Worm (Caenorhabditis elegans) whole organism, L4 larva: ENCODE measurements around the gene fre-1.
A peak's percentile ranks its signal among the peaks of the same experiment; 100 is the strongest.

Source experiments
- F10B5.3 ChIP-seq: sonication (generic microtip); optimal IDR thresholded peaks from 2 replicates; lab custom pipeline; 2016; ENCODE audit warnings: mild to moderate bottlenecking, missing genetic modification characterization, missing compliant biosample characterization
- F44E2.7 ChIP-seq: fragments of 200-800 bp; sonication (Bioruptor generic); IDR thresholded peaks from 2 replicates; pipeline ENCODE4 v2.1.2; 2022; ENCODE audit warnings: missing genetic modification characterization, missing compliant biosample characterization
- F49E8.2 ChIP-seq: sonication (generic microtip); optimal IDR thresholded peaks from 2 replicates; lab custom pipeline; 2016; ENCODE audit warnings: missing compliant biosample characterization, mild to moderate bottlenecking, missing genetic modification characterization, borderline replicate concordance
- T20F7.1 ChIP-seq: fragments of 200-800 bp; sonication (Bioruptor generic); optimal IDR thresholded peaks from 2 replicates; lab custom pipeline; 2018; ENCODE audit warnings: mild to moderate bottlenecking, missing genetic modification characterization, missing compliant biosample characterization
- Y105C5A.15 ChIP-seq: fragments of 200-800 bp; sonication (Bioruptor generic); IDR thresholded peaks from 2 replicates; pipeline ENCODE4 v1.3.6; 2022; ENCODE audit warnings: missing genetic modification characterization, missing compliant biosample characterization
- Y48G9A.11 ChIP-seq: fragments of 200-800 bp; sonication (Bioruptor generic); IDR thresholded peaks from 2 replicates; pipeline ENCODE4 v1.3.6; 2022; ENCODE audit warnings: missing genetic modification reagents, missing genetic modification characterization, missing compliant biosample characterization
- Y75B8A.6 ChIP-seq: fragments of 200-800 bp; sonication (Bioruptor generic); IDR thresholded peaks from 2 replicates; pipeline ENCODE4 v1.3.6; 2022; ENCODE audit warnings: missing genetic modification reagents, missing genetic modification characterization, missing compliant biosample characterization
- arid-1 ChIP-seq: fragments of 200-800 bp; sonication (Bioruptor generic); conservative IDR thresholded peaks from 2 replicates; pipeline ENCODE4 v1.3.6; 2022; ENCODE audit warnings: missing genetic modification reagents, missing genetic modification characterization, missing compliant biosample characterization
- attf-4 ChIP-seq: sonication (generic microtip); optimal IDR thresholded peaks from 3 replicates; lab custom pipeline; 2017; ENCODE audit warnings: missing biosample characterization, missing genetic modification characterization
- ceh-28 ChIP-seq: fragments of 150-350 bp; optimal IDR thresholded peaks from 2 replicates; lab custom pipeline; 2014; ENCODE audit warnings: missing biosample characterization, missing genetic modification reagents, missing genetic modification characterization
- ceh-32 ChIP-seq: sonication (generic microtip); optimal IDR thresholded peaks from 2 replicates; lab custom pipeline; 2016; ENCODE audit warnings: mild to moderate bottlenecking, missing genetic modification characterization, missing compliant biosample characterization; ENCODE audit not compliant: poor library complexity
- daf-19 ChIP-seq: fragments of 200-800 bp; sonication (Bioruptor generic); conservative IDR thresholded peaks from 2 replicates; pipeline ENCODE4 v1.3.6; 2022; ENCODE audit warnings: missing genetic modification characterization, missing compliant biosample characterization
- dmd-6 ChIP-seq: fragments of 200-800 bp; sonication (Bioruptor generic); IDR thresholded peaks from 2 replicates; pipeline ENCODE4 v1.3.6; 2022; ENCODE audit warnings: missing genetic modification reagents, missing genetic modification characterization, missing compliant biosample characterization
- dpl-1 ChIP-seq: fragments of 150-350 bp; optimal IDR thresholded peaks from 2 replicates; lab custom pipeline; 2014; ENCODE audit warnings: missing biosample characterization, missing genetic modification reagents, missing genetic modification characterization
- fos-1 ChIP-seq: fragments of 150-350 bp; optimal IDR thresholded peaks from 2 replicates; lab custom pipeline; 2014; ENCODE audit warnings: missing biosample characterization, missing genetic modification characterization
- gei-8 ChIP-seq: fragments of 200-800 bp; sonication (Bioruptor generic); optimal IDR thresholded peaks from 2 replicates; lab custom pipeline; 2018; ENCODE audit warnings: mild to moderate bottlenecking, missing genetic modification characterization, missing compliant biosample characterization
- lim-7 ChIP-seq: fragments of 200-800 bp; sonication (Bioruptor generic); IDR thresholded peaks from 2 replicates; pipeline ENCODE4 v1.3.6; 2022; ENCODE audit warnings: missing genetic modification characterization, missing compliant biosample characterization
- lin-1 ChIP-seq: fragments of 200-800 bp; sonication (Bioruptor generic); IDR thresholded peaks from 2 replicates; pipeline ENCODE4 v1.3.6; 2022; ENCODE audit warnings: missing genetic modification reagents, missing genetic modification characterization, missing compliant biosample characterization
- lin-13 ChIP-seq: fragments of 150-350 bp; optimal IDR thresholded peaks from 2 replicates; lab custom pipeline; 2014; ENCODE audit warnings: missing biosample characterization, missing genetic modification reagents, missing genetic modification characterization
- lin-38 ChIP-seq: fragments of 200-800 bp; sonication (Bioruptor generic); IDR thresholded peaks from 2 replicates; pipeline ENCODE4 v1.3.6; 2022; ENCODE audit warnings: missing genetic modification reagents, missing genetic modification characterization, missing compliant biosample characterization
- madf-9 ChIP-seq: fragments of 200-800 bp; sonication (Bioruptor generic); conservative IDR thresholded peaks from 2 replicates; pipeline ENCODE4 v1.3.6; 2022; ENCODE audit warnings: missing genetic modification reagents, missing genetic modification characterization, missing compliant biosample characterization
- mdl-1 ChIP-seq, 2 experiments: fragments of 150-350 bp in 1 of 2; sonication (generic microtip) in 1 of 2; optimal IDR thresholded peaks; 2 replicates each; lab custom pipeline; 2014 to 2017; ENCODE audit warnings: missing biosample characterization in 2 of 2, missing genetic modification characterization in 2 of 2
- mes-2 ChIP-seq: sonication (generic microtip); optimal IDR thresholded peaks from 2 replicates; lab custom pipeline; 2016; ENCODE audit warnings: missing genotype, mild to moderate bottlenecking, missing genetic modification characterization, missing compliant biosample characterization; ENCODE audit not compliant: poor library complexity, severe bottlenecking
- mxl-2 ChIP-seq: fragments of 200-800 bp; sonication (Bioruptor generic); conservative IDR thresholded peaks from 2 replicates; pipeline ENCODE4 v1.3.6; 2022; ENCODE audit warnings: missing genetic modification reagents, missing genetic modification characterization, missing compliant biosample characterization
- nhr-10 ChIP-seq: fragments of 150-350 bp; optimal IDR thresholded peaks from 2 replicates; lab custom pipeline; 2014; ENCODE audit warnings: missing biosample characterization, missing genetic modification characterization
- nhr-111 ChIP-seq: fragments of 200-800 bp; sonication (Bioruptor generic); optimal IDR thresholded peaks from 2 replicates; lab custom pipeline; 2018; ENCODE audit warnings: mild to moderate bottlenecking, missing genetic modification characterization, missing compliant biosample characterization
- nhr-237 ChIP-seq: sonication (generic microtip); optimal IDR thresholded peaks from 2 replicates; lab custom pipeline; 2017; ENCODE audit warnings: missing biosample characterization, missing genetic modification characterization
- nhr-48 ChIP-seq: sonication (generic microtip); optimal IDR thresholded peaks from 2 replicates; lab custom pipeline; 2016; ENCODE audit warnings: mild to moderate bottlenecking, missing genetic modification characterization, missing compliant biosample characterization
- nhr-6 ChIP-seq: fragments of 150-350 bp; optimal IDR thresholded peaks from 2 replicates; lab custom pipeline; 2014; ENCODE audit warnings: missing biosample characterization, missing genetic modification characterization
- nhr-76 ChIP-seq: fragments of 150-350 bp; optimal IDR thresholded peaks from 2 replicates; lab custom pipeline; 2014; ENCODE audit warnings: missing biosample characterization, missing genetic modification characterization
- nhr-77 ChIP-seq: fragments of 150-350 bp; optimal IDR thresholded peaks from 2 replicates; lab custom pipeline; 2014; ENCODE audit warnings: missing biosample characterization, missing genetic modification characterization
- pqm-1 ChIP-seq: sonication (generic microtip); optimal IDR thresholded peaks from 2 replicates; lab custom pipeline; 2017; ENCODE audit warnings: missing biosample characterization, missing genetic modification characterization
- set-16 ChIP-seq: fragments of 200-800 bp; sonication (Bioruptor generic); IDR thresholded peaks from 2 replicates; pipeline ENCODE4 v1.3.6; 2022; ENCODE audit warnings: missing genetic modification reagents, missing genetic modification characterization, missing compliant biosample characterization
- spr-3 ChIP-seq: fragments of 200-800 bp; sonication (Bioruptor generic); optimal IDR thresholded peaks from 2 replicates; lab custom pipeline; 2018; ENCODE audit warnings: mild to moderate bottlenecking, missing genetic modification characterization, missing compliant biosample characterization
- unc-130 ChIP-seq: sonication (generic microtip); optimal IDR thresholded peaks from 2 replicates; lab custom pipeline; 2016; ENCODE audit warnings: missing genetic modification reagents, missing genetic modification characterization, missing compliant biosample characterization
- zag-1 ChIP-seq: fragments of 150-350 bp; optimal IDR thresholded peaks from 2 replicates; lab custom pipeline; 2014; ENCODE audit warnings: missing biosample characterization, missing genetic modification characterization
- zip-2 ChIP-seq: fragments of 150-350 bp; optimal IDR thresholded peaks from 2 replicates; lab custom pipeline; 2014; ENCODE audit warnings: missing biosample characterization, missing genetic modification characterization
- ztf-11 ChIP-seq: fragments of 150-350 bp; optimal IDR thresholded peaks from 2 replicates; lab custom pipeline; 2014; ENCODE audit warnings: missing biosample characterization, missing genetic modification characterization

The fre-1 gene

ce11 chrV:20119770-20120169 is 32.2 kb upstream of the fre-1 start:
- TF ChIP-seq nhr-48 (tag; lab: Kevin White, UChicago) (no peak), madf-9 (GFP tag; lab: Robert Waterston, UW) (no peak), nhr-10 (no peak), mxl-2 (GFP tag; lab: Robert Waterston, UW) (no peak), zip-2 (tag; lab: Kevin White, UChicago) (no peak), spr-3 (no peak), gei-8 (GFP tag; lab: Kevin White, UChicago) (no peak), F10B5.3 (tag; lab: Kevin White, UChicago) (no peak), T20F7.1 (GFP tag; lab: Kevin White, UChicago) (no peak), nhr-76 (tag; lab: Kevin White, UChicago) (no peak), ceh-32 (tag; lab: Kevin White, UChicago) (no peak), dpl-1 (GFP tag; lab: Kevin White, UChicago) (no peak), ztf-11 (tag; lab: Kevin White, UChicago) (no peak), attf-4 (tag; lab: Kevin White, UChicago) (no peak), lin-1 (GFP tag; lab: Robert Waterston, UW) (no peak), ceh-28 (tag; lab: Kevin White, UChicago) (no peak), nhr-111 (GFP tag; lab: Kevin White, UChicago) (no peak)

ce11 chrV:20105210-20105793 is 17.8 kb upstream of the fre-1 start:
- peak; percentile 100 for TF ChIP-seq ceh-28 (tag; lab: Kevin White, UChicago)
- no peak for TF ChIP-seq lim-7 (GFP tag; lab: Robert Waterston, UW)
- TF ChIP-seq F44E2.7 (GFP tag; lab: Robert Waterston, UW) = peak; percentile 90; the same call in 1 of the 2 replicates

- TF ChIP-seq ceh-28 (tag; lab: Kevin White, UChicago) = peak; percentile 84
- no peak for TF ChIP-seq daf-19
Measured at ce11 chrV:20104417-20104816, 16.9 kb upstream of the fre-1 start.

- TF ChIP-seq nhr-6 = no peak
- peak; percentile 74 for TF ChIP-seq set-16
- TF ChIP-seq, all 104 proteins: peak for 1
Measured at ce11 chrV:20097164-20097563, 9.6 kb upstream of the fre-1 start.

- TF ChIP-seq lin-38 (GFP tag; lab: Robert Waterston, UW) (0 out of 2 replicates have a peak, but pooled peaks have one; percentile 10), mes-2 (tag; lab: Kevin White, UChicago) (no peak)
Measured at ce11 chrV:20094908-20095307, 7.4 kb upstream of the fre-1 start, which contains the start of gene nlp-69. nlp-69 (minus strand) TSS chrV:20095008.

- TF ChIP-seq zag-1 (tag; lab: Kevin White, UChicago) (no peak), arid-1 (no peak)
Measured at ce11 chrV:20093940-20094339, 6.4 kb upstream of the fre-1 start.

ce11 chrV:20090698-20091313 is 3.3 kb upstream of the fre-1 start, which contains the start of the genes dcs-1 and sec-23:
dcs-1 (minus strand) TSS chrV:20090743.
sec-23 (plus strand) TSS chrV:20091263.
- TF ChIP-seq unc-130 (GFP tag; lab: Kevin White, UChicago) (peak; percentile 69), nhr-237 (no peak), dpl-1 (GFP tag; lab: Kevin White, UChicago) (peak; percentile 18), nhr-77 (tag; lab: Kevin White, UChicago) (no peak), F49E8.2 (tag; lab: Kevin White, UChicago) (no peak), arid-1 (no peak), nhr-48 (tag; lab: Kevin White, UChicago) (no peak), fos-1 (tag; lab: Kevin White, UChicago) (no peak), mes-2 (tag; lab: Kevin White, UChicago) (peak; percentile 88), Y75B8A.6 (GFP tag; lab: Robert Waterston, UW) (no peak), lin-1 (GFP tag; lab: Robert Waterston, UW) (no peak), mdl-1 (tag; optimal IDR thresholded peaks at IDR 0.05; lab: Kevin White, UChicago) (peak in 1 of 2 experiments; percentile 66), nhr-10 (no peak), Y105C5A.15 (GFP tag; lab: Robert Waterston, UW) (no peak), F44E2.7 (GFP tag; lab: Robert Waterston, UW) (0 out of 2 replicates have a peak, but pooled peaks have one; percentile 52), Y48G9A.11 (GFP tag; lab: Robert Waterston, UW) (no peak), lin-13 (GFP tag; lab: Kevin White, UChicago) (peak; percentile 7), pqm-1 (tag; lab: Kevin White, UChicago) (no peak), dmd-6 (GFP tag; lab: Robert Waterston, UW) (no peak), nhr-76 (tag; lab: Kevin White, UChicago) (no peak)
